Fruit fly (Drosophila melanogaster): ENCODE data around the gene jar.

jar gene

dm6 chr3R:24252494-24252893 lies 18.5 kb downstream of the jar start, which contains the start of gene beta-PheRS (continued):
- TF ChIP-seq MESR4 (GFP tag; optimal IDR thresholded peaks at IDR 0.05) (peak; percentile 76), fd3F (GFP tag; optimal IDR thresholded peaks at IDR 0.05) (peak; percentile 19), CG9876 (GFP tag; optimal IDR thresholded peaks at IDR 0.05) (peak; percentile 67), sens (GFP tag) (no peak), seq (GFP tag; IDR thresholded peaks at IDR 0.05) (no peak), CG7372 (GFP tag; IDR thresholded peaks at IDR 0.05) (no peak; the same call in 1 of the 2 replicates), D19A (tag; optimal IDR thresholded peaks at IDR 0.05) (no peak), inv (GFP tag; IDR thresholded peaks at IDR 0.05; ENCODE audit: partially characterized antibody) (peak; percentile 92), da (GFP tag; optimal IDR thresholded peaks at IDR 0.05) (no peak), yki (optimal IDR thresholded peaks at IDR 0.05) (no peak), Fer2 (tag; optimal IDR thresholded peaks at IDR 0.05) (no peak), p53 (GFP tag; optimal IDR thresholded peaks at IDR 0.05) (peak; percentile 43), dan (GFP tag; IDR thresholded peaks at IDR 0.05) (no peak), Mad (GFP tag; optimal IDR thresholded peaks at IDR 0.05) (peak; percentile 68), CG15073 (GFP tag; optimal IDR thresholded peaks at IDR 0.05) (no peak), CG17361 (GFP tag; IDR thresholded peaks at IDR 0.05) (no peak), CG17328 (GFP tag; IDR thresholded peaks at IDR 0.05) (no peak; the same call in 1 of the 2 replicates), toy (GFP tag; IDR thresholded peaks at IDR 0.05) (no peak), CG33213 (GFP tag; optimal IDR thresholded peaks at IDR 0.05) (peak; percentile 77), Trl (optimal IDR thresholded peaks at IDR 0.05) (no peak), Trl (GFP tag; optimal IDR thresholded peaks at IDR 0.05) (peak; percentile 60), tup (GFP tag; optimal IDR thresholded peaks at IDR 0.05) (no peak), CG4360 (GFP tag; IDR thresholded peaks at IDR 0.05) (no peak), ttk (GFP tag; IDR thresholded peaks at IDR 0.05) (peak; percentile 9; the same call in 1 of the 2 replicates), CG18262 (tag; optimal IDR thresholded peaks at IDR 0.05) (no peak), Dll (GFP tag; IDR thresholded peaks at IDR 0.05; ENCODE audit: partially characterized antibody) (peak; percentile 88), Hey (tag; optimal IDR thresholded peaks at IDR 0.05) (no peak), CG17359 (tag; optimal IDR thresholded peaks at IDR 0.05) (no peak), Six4 (GFP tag; optimal IDR thresholded peaks at IDR 0.05) (peak; percentile 13), D19B (GFP tag; optimal IDR thresholded peaks at IDR 0.05) (no peak), Stat92E (GFP tag; optimal IDR thresholded peaks at IDR 0.05) (no peak), BEAF-32 (GFP tag; optimal IDR thresholded peaks at IDR 0.05) (peak; percentile 95), Scr (GFP tag; IDR thresholded peaks at IDR 0.05; ENCODE audit: partially characterized antibody) (peak; percentile 92), CG13123 (GFP tag; optimal IDR thresholded peaks at IDR 0.05) (no peak), CG8359 (GFP tag; optimal IDR thresholded peaks at IDR 0.05; ENCODE audit: borderline replicate concordance) (no peak), CG7987 (GFP tag; optimal IDR thresholded peaks at IDR 0.05) (peak; percentile 11), Meics (GFP tag; optimal IDR thresholded peaks at IDR 0.05) (no peak), HLHmδ (GFP tag; optimal IDR thresholded peaks at IDR 0.05) (no peak), CG7745 (tag; optimal IDR thresholded peaks at IDR 0.05) (no peak), jing (GFP tag; optimal IDR thresholded peaks at IDR 0.05) (no peak), stwl (tag; optimal IDR thresholded peaks at IDR 0.05) (peak; percentile 98), CG10431 (GFP tag; optimal IDR thresholded peaks at IDR 0.05) (no peak), gsb-n (tag; optimal IDR thresholded peaks at IDR 0.05) (no peak), disco-r (GFP tag; optimal IDR thresholded peaks at IDR 0.05) (no peak), bigmax (GFP tag; optimal IDR thresholded peaks at IDR 0.05) (no peak), CG4404 (GFP tag; IDR thresholded peaks at IDR 0.05) (no peak), CG34224 (GFP tag; IDR thresholded peaks at IDR 0.05; ENCODE audit: partially characterized antibody) (peak; percentile 91), gcm2 (GFP tag; optimal IDR thresholded peaks at IDR 0.05) (no peak), CG13287 (GFP tag; IDR thresholded peaks at IDR 0.05; ENCODE audit: partially characterized antibody) (peak; percentile 97), slp2 (GFP tag; optimal IDR thresholded peaks at IDR 0.05) (peak; percentile 29), dpn (GFP tag; optimal IDR thresholded peaks at IDR 0.05) (peak; percentile 71 to 72), CG5953 (GFP tag; IDR thresholded peaks at IDR 0.05) (no peak)

Measured in whole organism, embryonic.